Fruit fly (Drosophila melanogaster): ENCODE results near the gene Targ3.

Gene Targ3

DNA sequence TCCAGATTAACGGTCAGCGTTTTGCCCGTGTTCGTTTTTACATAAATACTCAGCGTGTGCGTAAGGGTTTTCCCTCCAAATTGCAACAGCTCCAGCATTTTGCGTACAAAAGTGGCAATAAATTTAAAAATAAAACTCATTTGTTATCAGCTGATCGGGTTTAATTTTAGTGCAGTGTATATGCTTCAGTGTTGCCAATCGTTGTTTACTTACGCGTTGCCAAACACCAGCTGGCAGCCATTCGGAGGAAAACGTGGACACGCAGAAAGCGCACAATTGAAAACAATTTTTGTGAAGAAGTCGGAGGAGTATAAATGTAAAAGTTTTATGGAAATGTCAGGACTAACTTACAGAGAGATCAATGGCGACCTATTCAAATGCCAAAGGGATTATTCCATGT is at the start of gene Targ3, which contains the start of gene park:
TSS of gene Targ3 (plus strand) at position 269 of the 400 bp plus-strand sequence.
TSS of gene park (minus strand) at position 291 of the 400 bp plus-strand sequence.
- TF ChIP-seq CG17801 (GFP tag; optimal IDR thresholded peaks at IDR 0.05; ENCODE audit: partially characterized antibody) = peak; percentile 16

DNA sequence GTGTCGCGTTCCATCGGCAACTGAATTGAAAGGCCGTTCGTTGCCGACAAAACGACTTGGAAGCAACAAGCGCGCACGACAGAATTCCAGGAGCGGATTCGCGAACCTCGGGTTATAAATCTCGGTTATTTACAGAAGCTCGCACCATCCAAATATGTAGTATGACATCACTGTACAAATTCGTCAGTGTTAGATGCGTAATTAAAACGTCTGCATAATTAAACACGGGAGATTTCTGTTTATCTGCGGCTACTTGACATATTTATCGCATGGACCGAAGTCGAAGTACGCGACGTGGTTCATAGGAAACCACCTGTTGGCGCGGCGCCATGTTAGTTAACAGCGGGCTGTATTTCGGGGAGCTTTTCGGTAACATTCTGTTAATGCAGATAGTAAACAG is 24.7 kb upstream of the Targ3 start, which contains the start of gene Ac78C:
TSS of gene Ac78C (minus strand) at position 26 of the 400 bp plus-strand sequence.
- TF ChIP-seq CG17801 (GFP tag; optimal IDR thresholded peaks at IDR 0.05; ENCODE audit: partially characterized antibody) = peak; percentile 90

DNA sequence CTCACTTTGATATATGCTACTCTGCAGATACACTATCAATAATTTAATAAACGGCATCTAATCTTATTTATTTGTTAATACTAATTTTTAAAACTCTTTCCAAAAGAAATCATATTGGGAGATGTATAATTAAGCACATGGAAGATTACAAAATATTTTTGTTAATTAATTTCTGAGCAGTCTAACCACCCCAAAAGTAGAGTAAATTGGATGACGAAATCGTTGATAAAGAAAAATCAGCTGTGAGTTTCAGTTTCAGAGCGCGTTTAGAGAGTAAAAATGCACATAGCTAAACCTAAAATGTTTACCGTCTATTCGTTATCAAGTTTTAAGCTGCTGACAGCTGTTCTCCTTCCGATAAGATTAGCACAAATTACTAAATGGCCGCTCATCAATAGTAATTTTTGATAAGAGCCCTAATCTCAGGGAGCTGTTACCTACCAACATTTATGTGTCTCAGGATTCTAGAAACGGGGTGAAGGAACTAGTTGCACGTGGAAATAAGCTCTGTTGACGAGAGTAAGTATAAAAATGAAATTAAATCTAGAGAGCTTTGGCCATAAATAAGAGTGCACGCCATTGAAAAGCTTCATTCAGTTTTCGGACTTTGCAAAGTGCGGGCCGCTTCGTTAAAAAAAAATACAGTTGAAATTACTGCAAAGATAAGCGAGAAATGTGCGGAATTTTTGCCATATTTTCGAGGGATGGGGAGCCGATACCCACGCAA is 23.9 kb upstream of the Targ3 start, which contains the start of the genes chb and AsnS:
TSS of gene chb (plus strand) at position 327 of the 727 bp plus-strand sequence.
TSS of gene AsnS (plus strand) at position 592 of the 727 bp plus-strand sequence.
- TF ChIP-seq CG17801 (GFP tag; optimal IDR thresholded peaks at IDR 0.05; ENCODE audit: partially characterized antibody) = peak; percentile 93

DNA sequence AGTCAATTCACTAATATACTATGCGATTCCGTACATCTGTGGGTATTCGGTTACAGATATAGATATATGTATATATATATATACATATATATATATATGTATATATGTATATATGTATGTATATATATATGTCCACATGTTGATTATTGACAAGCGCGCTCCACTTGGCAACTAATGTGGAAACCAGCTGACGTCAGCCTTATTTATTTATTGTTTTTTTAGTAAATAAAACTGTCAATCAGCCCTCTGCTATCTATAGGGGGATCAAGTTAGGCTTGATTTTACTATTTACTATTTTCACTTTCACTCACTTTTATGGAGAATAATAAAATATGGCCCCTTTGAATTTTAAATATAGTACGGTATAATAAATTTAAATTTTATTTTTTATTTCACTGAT is 21.7 kb upstream of the Targ3 start:
- TF ChIP-seq CG17801 (GFP tag; optimal IDR thresholded peaks at IDR 0.05; ENCODE audit: partially characterized antibody) = no peak

DNA sequence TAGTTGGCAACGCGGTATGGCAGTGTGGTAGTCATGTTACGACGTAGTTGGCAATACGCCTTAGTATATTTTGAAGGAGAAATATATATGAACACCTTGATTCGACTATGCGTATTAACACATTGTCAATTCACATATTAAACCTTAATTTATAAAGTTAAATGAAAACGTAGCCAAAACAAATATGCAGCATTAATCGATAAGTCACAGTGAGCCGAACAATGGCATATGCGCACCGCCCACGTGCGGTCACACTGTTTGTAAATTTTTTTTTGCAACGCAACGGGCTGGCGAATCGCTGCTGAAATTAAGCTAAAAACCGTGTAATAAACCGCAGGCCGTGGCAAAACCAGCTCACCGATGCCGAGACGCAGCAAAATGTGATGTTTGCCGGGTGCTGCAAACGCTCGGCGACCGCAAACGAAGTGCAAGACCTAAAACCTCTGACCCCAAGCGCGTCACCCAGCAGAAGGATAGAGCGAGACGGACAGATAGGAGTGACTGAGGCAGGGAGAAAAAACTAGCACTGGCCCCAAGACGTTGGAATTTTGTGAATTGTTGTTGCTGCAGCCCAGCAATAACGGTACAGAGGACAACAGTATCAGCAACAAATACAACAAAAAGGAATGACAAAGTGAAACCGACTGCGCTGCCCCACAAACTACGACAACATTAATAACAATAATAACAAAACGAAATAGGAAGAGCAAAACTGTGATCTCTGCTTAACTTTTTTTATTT is 20.9 kb upstream of the Targ3 start:
- TF ChIP-seq CG17801 (GFP tag; optimal IDR thresholded peaks at IDR 0.05; ENCODE audit: partially characterized antibody) = no peak

DNA sequence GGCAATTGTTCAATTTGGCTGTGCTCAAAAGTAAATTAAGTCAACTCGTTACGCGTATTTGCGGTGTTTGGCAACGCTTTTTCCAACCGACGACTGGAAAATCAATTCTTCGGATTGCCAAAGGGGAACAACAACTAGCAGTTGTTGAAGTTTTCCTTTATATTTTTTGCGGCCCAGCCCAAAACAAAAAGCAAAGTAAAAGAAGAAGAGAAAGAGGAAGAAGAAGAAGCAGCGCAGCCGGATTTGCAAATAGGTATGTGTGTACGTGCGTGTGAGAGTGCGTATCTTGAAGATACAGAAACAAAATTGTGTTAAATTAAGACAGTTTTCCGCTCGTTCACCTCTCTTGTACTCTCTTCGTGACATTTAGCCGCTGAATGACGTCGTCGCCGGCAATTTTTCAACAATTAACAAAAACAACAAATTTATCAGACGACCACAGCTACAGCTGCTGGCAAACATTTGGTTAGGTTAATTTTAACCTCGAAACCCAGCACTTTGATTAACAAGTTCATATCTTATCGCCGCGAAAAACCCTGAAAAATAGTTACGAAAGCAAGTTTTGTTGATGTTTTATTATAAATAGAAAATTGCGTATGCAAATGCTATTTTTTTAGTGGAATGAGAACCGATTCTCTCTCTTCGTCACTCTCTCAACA is 20.2 kb upstream of the Targ3 start:
- no peak for TF ChIP-seq CG17801 (GFP tag; optimal IDR thresholded peaks at IDR 0.05; ENCODE audit: partially characterized antibody)

DNA sequence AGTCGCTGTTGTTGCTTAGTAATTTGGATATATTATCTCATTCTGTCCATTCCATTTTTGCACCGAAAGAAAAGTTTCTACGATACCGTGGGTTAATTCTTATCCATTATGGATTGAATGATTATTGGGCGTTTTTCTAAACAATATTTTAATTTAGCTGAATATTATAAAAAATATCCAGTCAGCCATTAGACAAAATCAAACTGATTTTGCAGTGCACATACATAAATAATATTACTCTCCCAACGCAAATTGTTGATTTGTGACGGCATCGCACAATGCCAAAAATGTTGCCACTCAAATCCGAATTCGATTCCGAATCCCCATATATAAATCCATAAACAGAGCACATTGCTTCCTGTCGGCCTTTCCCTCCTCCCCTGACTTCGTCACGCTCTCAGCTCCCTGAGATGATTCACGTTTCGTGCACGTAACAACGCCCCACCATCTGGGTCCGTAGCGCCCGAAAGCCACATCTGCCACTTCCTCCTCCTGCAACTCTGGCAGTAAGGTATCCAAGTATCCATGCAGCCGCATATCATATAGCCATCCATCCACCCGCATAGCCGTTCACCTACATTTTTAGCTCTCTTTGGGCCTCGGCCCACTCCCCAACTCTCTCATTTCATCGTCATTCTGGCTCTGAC is 19.6 kb upstream of the Targ3 start:
- TF ChIP-seq CG17801 (GFP tag; optimal IDR thresholded peaks at IDR 0.05; ENCODE audit: partially characterized antibody) = no peak

DNA sequence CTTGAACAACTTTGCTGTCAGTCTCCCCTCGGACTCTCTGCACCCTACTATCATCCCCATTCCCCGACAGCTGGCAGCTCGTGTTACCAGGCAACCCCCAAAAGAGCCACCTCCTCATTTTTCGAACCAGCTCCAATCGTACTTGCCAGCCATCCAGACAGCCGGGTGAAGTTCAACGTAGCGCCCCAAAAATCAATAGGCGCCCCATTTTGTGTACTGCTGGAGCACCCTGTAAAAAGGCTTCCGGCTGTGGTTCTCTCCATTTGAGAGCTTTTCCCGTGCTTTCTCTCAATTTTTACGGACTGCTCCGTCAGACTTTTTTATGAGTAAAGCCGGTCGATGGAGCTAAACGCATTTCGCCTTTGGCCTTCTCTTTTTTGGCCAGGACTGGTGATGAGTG is 11.0 kb upstream of the Targ3 start:
- no peak for TF ChIP-seq CG17801 (GFP tag; optimal IDR thresholded peaks at IDR 0.05; ENCODE audit: partially characterized antibody)

DNA sequence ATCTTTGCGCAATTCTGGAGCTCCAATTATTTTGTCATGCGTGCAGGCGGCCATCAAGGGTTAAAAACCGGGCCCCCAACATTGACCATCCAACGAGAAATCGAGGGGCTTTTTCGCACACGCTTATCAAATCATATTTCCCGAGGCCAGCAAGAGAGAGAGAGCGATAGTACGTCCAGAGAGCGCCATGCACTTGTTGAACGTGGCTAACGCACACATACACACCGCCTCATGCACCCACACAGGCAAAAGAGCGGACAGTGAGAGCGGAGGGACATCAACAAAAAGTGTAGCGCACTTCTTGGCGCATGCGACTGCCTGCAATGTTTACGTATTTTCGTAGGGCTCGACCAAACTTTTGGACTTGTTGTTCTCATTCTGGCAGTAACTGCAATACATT is 10.1 kb upstream of the Targ3 start:
- TF ChIP-seq CG17801 (GFP tag; optimal IDR thresholded peaks at IDR 0.05; ENCODE audit: partially characterized antibody) = no peak

DNA sequence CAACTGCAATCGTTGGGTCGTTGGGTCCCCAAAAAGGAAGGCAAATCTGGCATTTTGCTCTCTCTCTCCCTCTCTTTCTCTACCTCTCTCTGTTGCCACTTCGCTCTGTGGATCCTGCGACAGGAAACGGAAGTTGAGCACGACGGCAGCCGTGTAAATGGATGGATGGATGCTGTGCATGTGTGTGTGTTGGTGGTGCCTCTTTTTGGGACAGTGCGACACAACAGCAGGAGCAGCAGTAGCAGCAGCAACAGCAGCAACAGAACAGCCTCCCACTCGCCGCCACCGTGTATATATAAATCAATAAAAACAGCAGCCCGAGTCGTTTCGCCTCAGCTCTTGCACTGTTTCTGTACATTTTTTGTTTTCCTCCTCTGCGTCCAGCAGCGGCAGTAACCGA is 4.6 kb upstream of the Targ3 start:
- no peak for TF ChIP-seq CG17801 (GFP tag; optimal IDR thresholded peaks at IDR 0.05; ENCODE audit: partially characterized antibody)

DNA sequence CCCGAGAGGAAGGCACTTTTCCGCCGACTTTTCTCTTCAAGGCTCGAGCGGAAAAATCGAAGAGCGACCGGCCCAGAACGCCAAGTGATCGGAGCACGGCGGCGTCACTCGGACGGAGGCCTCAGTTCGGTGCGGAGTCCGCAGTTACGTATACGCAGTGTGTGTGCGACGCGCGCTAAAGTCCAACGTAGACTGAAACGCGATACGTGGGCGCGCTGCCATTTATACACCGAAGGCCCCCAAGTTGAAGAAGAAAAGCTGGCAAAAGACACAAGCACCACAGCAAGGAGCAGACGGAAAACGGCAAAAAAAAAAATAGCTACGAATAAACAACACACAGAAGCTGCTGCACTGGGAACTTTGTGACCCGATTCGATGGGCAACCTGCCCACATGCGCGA is 3.5 kb upstream of the Targ3 start, which contains the start of gene CG42337:
TSS of gene CG42337 (minus strand) at position 194 of the 400 bp plus-strand sequence.
- no peak for TF ChIP-seq CG17801 (GFP tag; optimal IDR thresholded peaks at IDR 0.05; ENCODE audit: partially characterized antibody)

DNA sequence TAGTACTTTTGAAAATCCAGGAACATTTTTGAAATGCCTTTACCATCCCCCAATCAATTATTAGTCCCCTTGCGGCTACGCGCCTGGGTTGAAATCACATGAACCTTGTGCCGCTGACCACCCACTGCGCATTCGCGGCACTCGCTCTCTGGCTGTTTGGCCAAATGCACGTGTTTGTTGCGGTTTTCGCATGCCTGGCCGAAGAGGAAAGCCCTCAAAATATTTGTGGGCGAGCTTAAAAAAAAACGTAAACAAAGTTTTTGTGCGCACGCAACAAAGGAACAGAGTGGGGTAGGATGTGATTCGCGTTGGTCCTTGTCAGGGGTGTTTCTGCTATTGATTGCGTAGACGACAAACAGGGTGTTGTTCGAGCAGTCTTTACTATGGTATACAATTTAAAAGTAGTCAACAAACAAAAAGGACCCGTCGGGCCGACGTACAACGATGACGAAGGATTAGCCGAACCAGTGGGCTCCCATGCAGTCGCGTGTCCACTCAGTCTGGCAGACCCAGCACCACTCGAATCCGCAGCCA is 2.2 kb upstream of the Targ3 start:
- TF ChIP-seq CG17801 (GFP tag; optimal IDR thresholded peaks at IDR 0.05; ENCODE audit: partially characterized antibody) = no peak

DNA sequence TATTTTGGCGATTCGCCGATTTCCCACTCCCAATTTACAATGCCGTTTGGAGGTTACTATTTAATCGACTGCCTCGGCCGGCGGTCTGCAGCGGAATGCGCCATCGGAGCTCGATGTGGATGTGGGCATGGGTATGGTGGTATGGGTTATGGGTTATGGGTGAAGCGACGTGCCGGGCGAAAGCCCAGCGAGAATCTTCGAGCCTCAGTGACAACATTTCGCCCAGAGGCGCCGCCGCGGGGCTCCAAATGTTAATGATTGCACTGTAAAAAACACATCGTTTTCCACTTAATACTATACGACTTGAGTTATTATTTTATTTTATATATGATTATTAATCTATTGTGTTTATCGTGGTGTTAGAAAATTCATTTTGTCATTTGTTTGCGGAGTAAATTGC is 4.0 kb downstream of the Targ3 start:
- TF ChIP-seq CG17801 (GFP tag; optimal IDR thresholded peaks at IDR 0.05; ENCODE audit: partially characterized antibody) = peak; percentile 29

DNA sequence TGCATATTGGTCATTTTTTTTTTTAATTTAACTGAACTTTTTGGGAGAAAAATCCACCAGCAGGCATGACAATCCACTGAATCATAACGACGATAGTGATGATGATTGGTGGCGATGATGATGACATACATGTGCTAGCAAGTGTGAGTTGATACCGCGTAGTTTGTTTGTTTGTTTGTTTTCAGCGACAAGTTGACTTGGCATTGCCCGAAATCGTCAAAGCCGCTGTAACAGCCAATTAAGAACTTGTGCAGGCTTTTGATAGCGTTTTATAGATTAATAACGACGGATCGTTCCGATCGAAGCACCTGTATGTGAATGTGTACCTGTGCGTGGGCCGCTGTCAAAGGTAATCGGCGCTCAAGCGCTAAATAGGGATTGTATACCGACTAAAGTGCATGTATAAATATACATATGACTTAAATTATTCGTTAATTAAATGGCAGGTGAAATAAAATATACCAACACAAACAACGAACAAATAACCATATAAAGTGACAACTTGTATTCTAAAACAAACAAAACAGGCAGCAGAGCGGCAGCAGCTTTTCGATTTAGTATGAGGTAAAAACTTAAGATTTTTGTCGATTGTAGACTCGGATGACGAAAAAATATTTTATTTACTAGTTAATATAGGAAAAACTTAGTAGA is 4.7 kb downstream of the Targ3 start:
- TF ChIP-seq CG17801 (GFP tag; optimal IDR thresholded peaks at IDR 0.05; ENCODE audit: partially characterized antibody) = no peak

All from ovary, adult (tissue).